Worm (Caenorhabditis elegans): ENCODE results near the gene unc-50.
A peak's percentile ranks its signal among the peaks of the same experiment; 100 is the strongest.
"Not testable (repeated sequence)": the region's sequence is repeated elsewhere in the genome, so short reads cannot be mapped to it uniquely, and the experiment has no call there.

- TF ChIP-seq klf-2 (GFP tag; conservative IDR thresholded peaks at IDR 0.05); cog-1 (tag; optimal IDR thresholded peaks at IDR 0.05); med-1 (GFP tag; optimal IDR thresholded peaks at IDR 0.05; ENCODE audit: insufficient read depth); ref-1 (GFP tag; conservative IDR thresholded peaks at IDR 0.05); ztf-29 (GFP tag; IDR thresholded peaks at IDR 0.05); tab-1 (GFP tag; IDR thresholded peaks at IDR 0.05): not testable (repeated sequence)
- 0 out of 2 replicates have a peak, but pooled peaks have one; percentile 30 for TF ChIP-seq flt-1 (GFP tag; IDR thresholded peaks at IDR 0.05)
Measured at ce11 chrIII:10320228-10320705, 2.3 kb upstream of the unc-50 start.
